Worm (Caenorhabditis elegans) whole organism, L3 larva: Measurements from ENCODE around the gene F38A5.2.

Experiments
- R02D3.7 ChIP-seq: fragments of 150-350 bp; optimal IDR thresholded peaks from 2 replicates; lab custom pipeline; 2014; ENCODE audit warnings: missing biosample characterization, missing genetic modification characterization
- ZK546.5 ChIP-seq: sonication (generic microtip); optimal IDR thresholded peaks from 2 replicates; lab custom pipeline; 2017; ENCODE audit warnings: missing biosample characterization, missing genetic modification characterization
- ama-1 ChIP-seq: fragments of 150-350 bp; optimal IDR thresholded peaks from 2 replicates; lab custom pipeline; 2018
- ceh-16 ChIP-seq: sonication (generic microtip); optimal IDR thresholded peaks from 2 replicates; lab custom pipeline; 2017; ENCODE audit warnings: missing biosample characterization, missing genetic modification characterization
- ceh-82 ChIP-seq: fragments of 150-350 bp; optimal IDR thresholded peaks from 2 replicates; lab custom pipeline; 2014; ENCODE audit warnings: missing biosample characterization, missing genetic modification characterization
- daf-12 ChIP-seq: fragments of 150-350 bp; optimal IDR thresholded peaks from 2 replicates; lab custom pipeline; 2014; ENCODE audit warnings: missing biosample characterization, missing genetic modification reagents, missing genetic modification characterization
- elt-2 ChIP-seq: sonication (generic microtip); optimal IDR thresholded peaks from 2 replicates; lab custom pipeline; 2016; ENCODE audit warnings: missing genetic modification reagents, mild to moderate bottlenecking, missing genetic modification characterization, missing compliant biosample characterization
- elt-3 ChIP-seq, 3 experiments: fragments of 150-350 bp in 1 of 3; sonication (generic microtip) in 2 of 3; optimal IDR thresholded peaks; 2 replicates in 2 of 3; 4 replicates in 1 of 3; lab custom pipeline; 2014 to 2017; ENCODE audit warnings: missing biosample characterization in 3 of 3, missing genetic modification characterization in 3 of 3
- fkh-10 ChIP-seq: sonication (generic microtip); optimal IDR thresholded peaks from 2 replicates; lab custom pipeline; 2017; ENCODE audit warnings: missing biosample characterization, missing genetic modification reagents, missing genetic modification characterization
- fkh-2 ChIP-seq: fragments of 150-350 bp; optimal IDR thresholded peaks from 2 replicates; lab custom pipeline; 2014; ENCODE audit warnings: missing biosample characterization, missing genetic modification reagents, missing genetic modification characterization
- fos-1 ChIP-seq: fragments of 150-350 bp; optimal IDR thresholded peaks from 2 replicates; lab custom pipeline; 2014; ENCODE audit warnings: missing biosample characterization, missing genetic modification characterization
- hmg-11 ChIP-seq: sonication (generic microtip); optimal IDR thresholded peaks from 2 replicates; lab custom pipeline; 2016; ENCODE audit warnings: missing genetic modification characterization, missing compliant biosample characterization
- jun-1 ChIP-seq: fragments of 150-350 bp; optimal IDR thresholded peaks from 2 replicates; lab custom pipeline; 2014; ENCODE audit warnings: missing biosample characterization, missing genetic modification reagents, missing genetic modification characterization
- lin-15B ChIP-seq: fragments of 150-350 bp; optimal IDR thresholded peaks from 2 replicates; lab custom pipeline; 2014; ENCODE audit warnings: missing biosample characterization, missing genetic modification characterization
- lsy-12 ChIP-seq: sonication (generic microtip); optimal IDR thresholded peaks from 2 replicates; lab custom pipeline; 2016; ENCODE audit warnings: mild to moderate bottlenecking, missing genetic modification characterization, missing compliant biosample characterization
- mdl-1 ChIP-seq: fragments of 150-350 bp; optimal IDR thresholded peaks from 2 replicates; lab custom pipeline; 2014; ENCODE audit warnings: missing biosample characterization, missing genetic modification characterization
- nfya-1 ChIP-seq: sonication (generic microtip); optimal IDR thresholded peaks from 2 replicates; lab custom pipeline; 2017; ENCODE audit warnings: missing genetic modification characterization, mild to moderate bottlenecking, missing compliant biosample characterization, antibody characterized with exemption, moderate library complexity; ENCODE audit not compliant: insufficient read depth
- nhr-11 ChIP-seq: fragments of 150-350 bp; optimal IDR thresholded peaks from 2 replicates; lab custom pipeline; 2014; ENCODE audit warnings: missing biosample characterization, missing genetic modification characterization
- nhr-12 ChIP-seq: fragments of 150-350 bp; optimal IDR thresholded peaks from 2 replicates; lab custom pipeline; 2014; ENCODE audit warnings: missing biosample characterization, missing genetic modification characterization
- nhr-237 ChIP-seq: fragments of 150-350 bp; optimal IDR thresholded peaks from 2 replicates; lab custom pipeline; 2014; ENCODE audit warnings: missing biosample characterization, missing genetic modification characterization
- nhr-25 ChIP-seq: sonication (generic microtip); optimal IDR thresholded peaks from 2 replicates; lab custom pipeline; 2017; ENCODE audit warnings: missing biosample characterization, missing genetic modification characterization
- nhr-28 ChIP-seq: fragments of 150-350 bp; optimal IDR thresholded peaks from 2 replicates; lab custom pipeline; 2014; ENCODE audit warnings: missing biosample characterization, missing genetic modification characterization
- nhr-76 ChIP-seq: fragments of 150-350 bp; sonication (generic microtip); optimal IDR thresholded peaks from 5 replicates; lab custom pipeline; 2014; ENCODE audit warnings: missing biosample characterization, missing genetic modification characterization
- nhr-77 ChIP-seq: fragments of 150-350 bp; optimal IDR thresholded peaks from 2 replicates; lab custom pipeline; 2014; ENCODE audit warnings: missing biosample characterization, missing genetic modification characterization
- pha-4 ChIP-seq: fragments of 150-350 bp; optimal IDR thresholded peaks from 2 replicates; lab custom pipeline; 2014; ENCODE audit warnings: missing biosample characterization, missing genetic modification reagents, missing genetic modification characterization
- sea-2 ChIP-seq: fragments of 150-350 bp; sonication (generic microtip); optimal IDR thresholded peaks from 4 replicates; lab custom pipeline; 2014; ENCODE audit warnings: missing biosample characterization, missing genetic modification reagents, missing genetic modification characterization
- snpc-4 ChIP-seq: fragments of 150-350 bp; optimal IDR thresholded peaks from 2 replicates; lab custom pipeline; 2014; ENCODE audit warnings: missing biosample characterization, missing genetic modification characterization
- tbx-2 ChIP-seq: sonication (generic microtip); optimal IDR thresholded peaks from 2 replicates; lab custom pipeline; 2016; ENCODE audit warnings: mild to moderate bottlenecking, missing genetic modification characterization, missing compliant biosample characterization
- unc-39 ChIP-seq: sonication (generic microtip); optimal IDR thresholded peaks from 4 replicates; lab custom pipeline; 2017; ENCODE audit warnings: missing biosample characterization, missing genetic modification characterization
- unc-62 ChIP-seq: fragments of 150-350 bp; sonication (generic microtip); optimal IDR thresholded peaks from 4 replicates; lab custom pipeline; 2014; ENCODE audit warnings: missing biosample characterization, missing genetic modification reagents, missing genetic modification characterization
- ztf-11 ChIP-seq: fragments of 150-350 bp; optimal IDR thresholded peaks from 2 replicates; lab custom pipeline; 2014; ENCODE audit warnings: missing biosample characterization, missing genetic modification characterization
- ztf-4 ChIP-seq: fragments of 150-350 bp; optimal IDR thresholded peaks from 2 replicates; lab custom pipeline; 2014; ENCODE audit warnings: missing biosample characterization, missing genetic modification characterization

Gene F38A5.2

DNA sequence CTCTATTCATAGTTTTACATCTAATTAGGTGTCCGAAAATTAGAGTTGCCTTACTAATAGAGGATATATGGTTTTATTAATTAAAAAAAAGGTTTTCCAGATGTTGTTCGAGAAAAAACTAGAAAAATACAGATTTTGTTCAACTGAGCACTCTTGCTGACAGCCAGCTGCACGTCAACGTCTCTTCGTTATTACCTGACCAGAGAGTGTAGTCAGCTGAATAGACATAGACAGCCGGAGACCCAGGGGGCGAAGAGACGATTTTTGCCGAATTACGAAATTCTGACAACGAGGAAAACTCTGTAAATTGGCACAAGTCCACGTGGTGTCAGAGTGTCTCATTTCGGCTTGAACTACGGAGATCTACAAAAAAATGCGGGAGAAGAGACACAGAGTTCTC is 33.4 kb upstream of the F38A5.2 start:
- TF ChIP-seq elt-2 (tag; lab: Kevin White, UChicago) (peak; percentile 29), nhr-12 (no peak), nfya-1 (tag; lab: Kevin White, UChicago) (peak; percentile 8), pha-4 (tag; lab: Kevin White, UChicago) (peak; percentile 19)

DNA sequence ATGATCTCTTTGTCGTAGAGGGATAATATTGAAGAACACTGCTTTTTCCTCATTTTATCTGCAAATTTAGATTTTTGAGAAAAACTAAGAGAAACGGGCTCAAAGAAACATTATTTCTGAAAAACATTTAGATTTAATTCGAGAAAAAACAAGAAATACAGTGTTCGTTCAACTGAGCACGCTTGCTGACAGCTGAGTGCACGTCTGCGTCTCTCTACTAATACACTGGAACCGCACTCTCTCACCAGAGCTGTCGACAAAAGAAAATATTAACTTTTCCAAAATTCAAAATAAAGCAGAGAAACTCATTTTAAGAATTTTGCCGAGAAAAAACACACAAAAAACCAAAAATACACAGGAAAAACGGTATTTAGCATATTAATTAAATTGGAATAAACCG is 28.1 kb upstream of the F38A5.2 start, which contains the start of gene drh-1:
TSS of gene drh-1 (minus strand) at position 58 of the 400 bp plus-strand sequence.
- TF ChIP-seq pha-4 (tag; lab: Kevin White, UChicago): peak; percentile 63
- no peak for TF ChIP-seq ceh-82
- no peak for TF ChIP-seq jun-1 (tag; lab: Kevin White, UChicago)
- peak; percentile 22 for TF ChIP-seq elt-2 (tag; lab: Kevin White, UChicago)
- TF ChIP-seq ama-1: peak; percentile 12
- peak; percentile 23 for TF ChIP-seq hmg-11 (tag; lab: Kevin White, UChicago)
- TF ChIP-seq nhr-77 (tag; lab: Kevin White, UChicago): no peak
- TF ChIP-seq nfya-1 (tag; lab: Kevin White, UChicago): peak; percentile 44

ce11 chrIV:6607059-6607458 is 21.9 kb upstream of the F38A5.2 start:
- TF ChIP-seq elt-2 (tag; lab: Kevin White, UChicago): peak; percentile 56
- no peak for TF ChIP-seq unc-62 (GFP tag; lab: Kevin White, UChicago)

DNA sequence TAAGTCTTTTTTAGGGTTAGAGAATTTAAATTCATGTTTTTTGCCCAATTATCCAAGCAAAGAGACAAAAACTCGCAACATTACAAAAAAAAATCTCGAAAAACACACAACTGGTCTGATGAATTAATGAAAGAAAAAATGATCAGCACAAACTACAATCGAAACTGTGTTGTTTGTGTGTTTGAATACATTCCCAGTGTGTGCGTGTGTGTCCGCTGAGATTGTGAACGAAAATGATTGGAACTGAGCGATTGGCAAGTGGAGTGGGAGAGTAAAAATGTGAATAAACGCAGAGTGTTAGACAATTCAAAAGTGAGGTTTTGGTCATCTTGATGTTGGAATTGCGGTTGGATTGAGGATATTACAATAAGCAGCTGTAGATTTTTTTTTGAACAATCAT is 21.4 kb upstream of the F38A5.2 start:
- TF ChIP-seq nhr-25 (tag; lab: Kevin White, UChicago) (peak; percentile 3), ama-1 (peak; percentile 14), elt-3 (tag; optimal IDR thresholded peaks at IDR 0.05; lab: Kevin White, UChicago) (no peak), R02D3.7 (tag; lab: Kevin White, UChicago) (no peak), ZK546.5 (no peak), tbx-2 (no peak), pha-4 (tag; lab: Kevin White, UChicago) (peak; percentile 38), nhr-77 (tag; lab: Kevin White, UChicago) (no peak), fkh-10 (GFP tag; lab: Kevin White, UChicago) (no peak), ztf-11 (tag; lab: Kevin White, UChicago) (no peak), nhr-76 (tag; lab: Kevin White, UChicago) (no peak), nfya-1 (tag; lab: Kevin White, UChicago) (no peak), lin-15B (tag; lab: Kevin White, UChicago) (no peak), mdl-1 (tag; lab: Kevin White, UChicago) (no peak)

ce11 chrIV:6605863-6606262 is 20.7 kb upstream of the F38A5.2 start, which contains the start of gene nstp-2:
Gene nstp-2, minus strand, starts transcription at chrIV:6606188.
- no peak for TF ChIP-seq nhr-28
- TF ChIP-seq snpc-4 (tag; lab: Kevin White, UChicago): no peak
- no peak for TF ChIP-seq fos-1 (tag; lab: Kevin White, UChicago)
- TF ChIP-seq daf-12 (tag; lab: Kevin White, UChicago): no peak
- TF ChIP-seq nhr-237 (tag; lab: Kevin White, UChicago): no peak
- no peak for TF ChIP-seq fkh-10 (GFP tag; lab: Kevin White, UChicago)
- TF ChIP-seq nhr-76 (tag; lab: Kevin White, UChicago): no peak
- no peak for TF ChIP-seq sea-2
- no peak for TF ChIP-seq unc-62 (GFP tag; lab: Kevin White, UChicago)
- TF ChIP-seq ceh-16 (tag; lab: Kevin White, UChicago): no peak
- no peak for TF ChIP-seq nhr-12
- TF ChIP-seq nfya-1 (tag; lab: Kevin White, UChicago): no peak
- no peak for TF ChIP-seq lsy-12 (tag; lab: Kevin White, UChicago)
- TF ChIP-seq nhr-11: no peak
- no peak for TF ChIP-seq pha-4 (tag; lab: Kevin White, UChicago)
- no peak for TF ChIP-seq unc-39 (tag; lab: Kevin White, UChicago)
- no peak for TF ChIP-seq jun-1 (tag; lab: Kevin White, UChicago)
- TF ChIP-seq, all 47 proteins: peak for 0

DNA sequence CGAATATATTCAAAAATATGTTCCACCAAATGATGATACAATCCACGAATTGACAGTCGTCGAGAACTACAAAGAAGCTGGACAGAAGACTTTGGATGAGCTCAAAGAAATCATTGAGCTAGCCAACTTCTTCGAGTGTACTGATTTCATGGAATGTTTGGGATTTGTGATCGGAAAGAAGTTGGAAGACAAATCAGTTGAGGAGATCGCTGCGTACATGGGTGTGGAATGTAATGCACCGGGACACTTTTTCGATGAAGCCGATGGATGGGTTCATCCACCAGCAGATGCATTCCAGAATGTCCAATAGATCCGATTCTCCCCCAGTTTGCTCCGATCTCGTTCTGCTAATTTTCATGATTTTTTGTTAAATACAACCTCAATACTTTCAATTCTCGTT is 18.3 kb upstream of the F38A5.2 start:
- TF ChIP-seq fkh-2 (tag; lab: Kevin White, UChicago) (no peak), ZK546.5 (no peak), ztf-4 (tag; lab: Kevin White, UChicago) (no peak), ceh-16 (tag; lab: Kevin White, UChicago) (no peak), fos-1 (tag; lab: Kevin White, UChicago) (no peak), elt-2 (tag; lab: Kevin White, UChicago) (no peak)
